Fruit fly (Drosophila melanogaster) whole organism, embryonic: Measurements from ENCODE around the gene CG13449.
A peak's percentile ranks its signal among the peaks of the same experiment; 100 is the strongest.

Experiments
- Antp ChIP-seq: fragments of 200-800 bp; sonication (Bioruptor generic); optimal IDR thresholded peaks from 3 replicates; lab custom pipeline; 2016; ENCODE audit warnings: missing biosample characterization, missing genetic modification characterization
- BEAF-32 ChIP-seq: fragments of 200-800 bp; sonication (Bioruptor generic); optimal IDR thresholded peaks from 3 replicates; lab custom pipeline; 2017; ENCODE audit warnings: missing biosample characterization, missing genetic modification characterization, mild to moderate bottlenecking, moderate library complexity, missing genetic modification reagents
- CG10267 ChIP-seq: fragments of 200-800 bp; sonication (Bioruptor generic); optimal IDR thresholded peaks from 2 replicates; lab custom pipeline; 2018; ENCODE audit warnings: missing biosample characterization, mild to moderate bottlenecking, missing genetic modification characterization, moderate library complexity
- CG11093 ChIP-seq: fragments of 200-800 bp; sonication (Bioruptor generic); IDR thresholded peaks from 3 replicates; pipeline ENCODE4 v1.3.6; 2022; ENCODE audit warnings: missing biosample characterization, missing genetic modification characterization
- CG11247 ChIP-seq: fragments of 200-800 bp; sonication (Bioruptor generic); IDR thresholded peaks from 2 replicates; pipeline ENCODE4 v1.3.6; 2022; ENCODE audit warnings: missing biosample characterization, missing genetic modification characterization
- CG11398 ChIP-seq: fragments of 200-800 bp; sonication (Bioruptor generic); optimal IDR thresholded peaks from 2 replicates; lab custom pipeline; 2016; ENCODE audit warnings: missing biosample characterization, missing genetic modification characterization
- CG11504 ChIP-seq: fragments of 200-800 bp; sonication (Bioruptor generic); optimal IDR thresholded peaks from 3 replicates; lab custom pipeline; 2019; ENCODE audit warnings: missing biosample characterization, mild to moderate bottlenecking, missing genetic modification characterization, moderate library complexity
- CG13775 ChIP-seq: fragments of 200-800 bp; sonication (Bioruptor generic); optimal IDR thresholded peaks from 3 replicates; lab custom pipeline; 2017; ENCODE audit warnings: missing biosample characterization, mild to moderate bottlenecking, missing genetic modification characterization
- CG14441 ChIP-seq: fragments of 200-800 bp; sonication (Bioruptor generic); IDR thresholded peaks from 2 replicates; pipeline ENCODE4 v1.3.6; 2022; ENCODE audit warnings: missing biosample characterization, missing genetic modification characterization
- CG14710 ChIP-seq: fragments of 200-800 bp; sonication (Bioruptor generic); optimal IDR thresholded peaks from 3 replicates; lab custom pipeline; 2019; ENCODE audit warnings: missing biosample characterization, mild to moderate bottlenecking, missing genetic modification characterization, moderate library complexity
- CG17829 ChIP-seq: fragments of 200-800 bp; optimal IDR thresholded peaks from 2 replicates; lab custom pipeline; 2019; ENCODE audit warnings: missing biosample characterization, mild to moderate bottlenecking, missing genetic modification characterization, moderate library complexity
- CG18476 ChIP-seq: fragments of 200-800 bp; sonication (Bioruptor generic); optimal IDR thresholded peaks from 2 replicates; lab custom pipeline; 2016; ENCODE audit warnings: missing biosample characterization, mild to moderate bottlenecking, missing genetic modification characterization
- CG18619 ChIP-seq: fragments of 200-800 bp; sonication (Bioruptor generic); optimal IDR thresholded peaks from 3 replicates; lab custom pipeline; 2017; ENCODE audit warnings: missing biosample characterization, mild to moderate bottlenecking, missing genetic modification characterization
- CG31388 ChIP-seq: fragments of 200-800 bp; sonication (Bioruptor generic); optimal IDR thresholded peaks from 2 replicates; lab custom pipeline; 2016; ENCODE audit warnings: missing biosample characterization, missing genetic modification characterization
- CG34224 ChIP-seq: fragments of 200-800 bp; sonication (Bioruptor generic); IDR thresholded peaks from 3 replicates; pipeline ENCODE4 v1.3.6; 2022; ENCODE audit warnings: missing biosample characterization, missing genetic modification characterization; ENCODE audit not compliant: partially characterized antibody
- CG6272 ChIP-seq: fragments of 200-800 bp; sonication (Bioruptor generic); IDR thresholded peaks from 2 replicates; pipeline ENCODE4 v1.3.6; 2022; ENCODE audit warnings: missing biosample characterization, missing genetic modification characterization
- CG6654 ChIP-seq: fragments of 200-800 bp; sonication (Bioruptor generic); optimal IDR thresholded peaks from 2 replicates; lab custom pipeline; 2017; ENCODE audit warnings: missing biosample characterization, mild to moderate bottlenecking, missing genetic modification characterization
- CG6813 ChIP-seq: fragments of 200-800 bp; sonication (Bioruptor generic); optimal IDR thresholded peaks from 2 replicates; lab custom pipeline; 2017; ENCODE audit warnings: missing biosample characterization, missing genetic modification characterization, mild to moderate bottlenecking, moderate library complexity, missing genetic modification reagents
- CG8924 ChIP-seq: fragments of 200-800 bp; optimal IDR thresholded peaks from 3 replicates; lab custom pipeline; 2019; ENCODE audit warnings: missing biosample characterization, mild to moderate bottlenecking, missing genetic modification characterization, moderate library complexity
- CG9437 ChIP-seq: fragments of 200-800 bp; sonication (Bioruptor generic); optimal IDR thresholded peaks from 2 replicates; lab custom pipeline; 2018; ENCODE audit warnings: missing biosample characterization, mild to moderate bottlenecking, missing genetic modification characterization
- D ChIP-seq, 2 experiments: fragments of 200-800 bp in 1 of 2; fragments of >200 bp in 1 of 2; sonication (Bioruptor generic) in 1 of 2; optimal IDR thresholded peaks; 2 replicates in 1 of 2; 3 replicates in 1 of 2; lab custom pipeline; 2017; ENCODE audit warnings: mild to moderate bottlenecking in 1 of 2, missing biosample characterization in 1 of 2, missing genetic modification characterization in 1 of 2, missing genetic modification reagents in 1 of 2
- Ets97D ChIP-seq: fragments of 200-800 bp; sonication (Bioruptor generic); optimal IDR thresholded peaks from 3 replicates; lab custom pipeline; 2016; ENCODE audit warnings: missing biosample characterization, missing genetic modification characterization
- Gsc ChIP-seq: fragments of 200-800 bp; sonication (Bioruptor generic); IDR thresholded peaks from 2 replicates; pipeline ENCODE4 v1.3.6; 2022; ENCODE audit warnings: missing biosample characterization, missing genetic modification characterization
- H15 ChIP-seq: fragments of 200-800 bp; sonication (Bioruptor generic); IDR thresholded peaks from 3 replicates; pipeline ENCODE4 v1.3.6; 2022; ENCODE audit warnings: missing biosample characterization, missing genetic modification characterization
- HLH54F ChIP-seq: fragments of 200-800 bp; sonication (Bioruptor generic); optimal IDR thresholded peaks from 3 replicates; lab custom pipeline; 2016; ENCODE audit warnings: missing biosample characterization, missing genetic modification characterization
- HmgZ ChIP-seq: fragments of 200-800 bp; sonication (Bioruptor generic); optimal IDR thresholded peaks from 2 replicates; lab custom pipeline; 2018; ENCODE audit warnings: missing biosample characterization, mild to moderate bottlenecking, missing genetic modification characterization
- Hmx ChIP-seq: fragments of 200-800 bp; sonication (Bioruptor generic); optimal IDR thresholded peaks from 2 replicates; lab custom pipeline; 2016; ENCODE audit warnings: missing biosample characterization, missing genetic modification characterization
- Pdp1 ChIP-seq, 2 experiments: fragments of 200-800 bp; sonication (Bioruptor generic); optimal IDR thresholded peaks; 3 replicates each; lab custom pipeline; 2016; ENCODE audit warnings: missing biosample characterization in 2 of 2, missing genetic modification characterization in 2 of 2, mild to moderate bottlenecking in 1 of 2, moderate library complexity in 1 of 2
- Rfx ChIP-seq: fragments of 200-800 bp; sonication (Bioruptor generic); IDR thresholded peaks from 2 replicates; pipeline ENCODE4 v1.3.6; 2022; ENCODE audit warnings: missing biosample characterization, missing genetic modification characterization
- Rx ChIP-seq: fragments of 200-800 bp; sonication (Bioruptor generic); IDR thresholded peaks from 2 replicates; pipeline ENCODE4 v1.3.6; 2022; ENCODE audit warnings: missing biosample characterization, missing genetic modification characterization
- Sin3A ChIP-seq: fragments of >200 bp; optimal IDR thresholded peaks from 2 replicates; lab custom pipeline; 2018
- ara ChIP-seq: fragments of 200-800 bp; sonication (Bioruptor generic); IDR thresholded peaks from 2 replicates; pipeline ENCODE4 v1.3.6; 2022; ENCODE audit warnings: missing biosample characterization, missing genetic modification characterization
- ato ChIP-seq: fragments of 200-800 bp; sonication (Bioruptor generic); IDR thresholded peaks from 2 replicates; pipeline ENCODE4 v1.3.6; 2022; ENCODE audit warnings: missing biosample characterization, missing genetic modification characterization; ENCODE audit not compliant: partially characterized antibody
- bab2 ChIP-seq: fragments of 200-800 bp; sonication (Bioruptor generic); optimal IDR thresholded peaks from 2 replicates; lab custom pipeline; 2016; ENCODE audit warnings: missing biosample characterization, missing genetic modification characterization
- bowl ChIP-seq: fragments of 200-800 bp; sonication (Bioruptor generic); IDR thresholded peaks from 2 replicates; pipeline ENCODE4 v1.3.6; 2022; ENCODE audit warnings: missing biosample characterization, missing genetic modification characterization
- br ChIP-seq: fragments of >200 bp; optimal IDR thresholded peaks from 2 replicates; lab custom pipeline; 2017
- caup ChIP-seq: fragments of 200-800 bp; sonication (Bioruptor generic); optimal IDR thresholded peaks from 3 replicates; lab custom pipeline; 2017; ENCODE audit warnings: missing biosample characterization, mild to moderate bottlenecking, missing genetic modification characterization, moderate library complexity; ENCODE audit not compliant: severe bottlenecking
- dm ChIP-seq: fragments of 200-800 bp; sonication (Bioruptor generic); optimal IDR thresholded peaks from 3 replicates; lab custom pipeline; 2016; ENCODE audit warnings: missing biosample characterization, missing genetic modification characterization
- gsb ChIP-seq: fragments of 200-800 bp; sonication (Bioruptor generic); IDR thresholded peaks from 2 replicates; pipeline ENCODE4 v1.3.6; 2022; ENCODE audit warnings: missing biosample characterization, missing genetic modification characterization
- inv ChIP-seq: fragments of 200-800 bp; sonication (Bioruptor generic); IDR thresholded peaks from 2 replicates; pipeline ENCODE4 v1.3.6; 2022; ENCODE audit warnings: missing biosample characterization, missing genetic modification characterization; ENCODE audit not compliant: partially characterized antibody
- kah ChIP-seq: fragments of 200-800 bp; sonication (Bioruptor generic); optimal IDR thresholded peaks from 2 replicates; lab custom pipeline; 2018; ENCODE audit warnings: missing biosample characterization, mild to moderate bottlenecking, missing genetic modification characterization
- lbe ChIP-seq: fragments of 200-800 bp; sonication (Bioruptor generic); optimal IDR thresholded peaks from 2 replicates; lab custom pipeline; 2016; ENCODE audit warnings: missing biosample characterization, mild to moderate bottlenecking, missing genetic modification characterization
- lola ChIP-seq, 3 experiments: fragments of >200 bp in 2 of 3; fragments of 200-800 bp in 1 of 3; sonication (Bioruptor generic) in 1 of 3; optimal IDR thresholded peaks; 2 replicates each; lab custom pipeline; 2017 to 2019; ENCODE audit warnings: missing biosample characterization in 3 of 3, missing genetic modification characterization in 3 of 3, mild to moderate bottlenecking in 1 of 3, moderate library complexity in 1 of 3
- lov ChIP-seq, 2 experiments: fragments of 200-800 bp in 1 of 2; fragments of >200 bp in 1 of 2; sonication (Bioruptor generic) in 1 of 2; IDR thresholded peaks in 1 of 2; optimal IDR thresholded peaks in 1 of 2; 2 replicates in 1 of 2; 3 replicates in 1 of 2; pipeline versions ENCODE4 v1.3.6 to Lab custom; 2017 to 2022; ENCODE audit warnings: missing biosample characterization in 1 of 2, missing genetic modification characterization in 1 of 2
- pum ChIP-seq: fragments of 200-800 bp; sonication (Bioruptor generic); optimal IDR thresholded peaks from 2 replicates; lab custom pipeline; 2016; ENCODE audit warnings: missing biosample characterization, missing genetic modification characterization
- slou ChIP-seq: fragments of 200-800 bp; sonication (Bioruptor generic); optimal IDR thresholded peaks from 3 replicates; lab custom pipeline; 2016; ENCODE audit warnings: missing biosample characterization, missing genetic modification characterization
- unc-4 ChIP-seq: fragments of 200-800 bp; sonication (Bioruptor generic); IDR thresholded peaks from 2 replicates; pipeline ENCODE4 v1.3.6; 2022; ENCODE audit warnings: missing biosample characterization, missing genetic modification characterization; ENCODE audit not compliant: partially characterized antibody
- wek ChIP-seq: fragments of 200-800 bp; sonication (Bioruptor generic); optimal IDR thresholded peaks from 3 replicates; lab custom pipeline; 2018; ENCODE audit warnings: missing biosample characterization, mild to moderate bottlenecking, missing genetic modification characterization, moderate library complexity
- zfh1 ChIP-seq: fragments of 200-800 bp; sonication (Bioruptor generic); IDR thresholded peaks from 3 replicates; pipeline ENCODE4 v1.3.6; 2022; ENCODE audit warnings: missing biosample characterization, missing genetic modification characterization

The CG13449 gene

DNA sequence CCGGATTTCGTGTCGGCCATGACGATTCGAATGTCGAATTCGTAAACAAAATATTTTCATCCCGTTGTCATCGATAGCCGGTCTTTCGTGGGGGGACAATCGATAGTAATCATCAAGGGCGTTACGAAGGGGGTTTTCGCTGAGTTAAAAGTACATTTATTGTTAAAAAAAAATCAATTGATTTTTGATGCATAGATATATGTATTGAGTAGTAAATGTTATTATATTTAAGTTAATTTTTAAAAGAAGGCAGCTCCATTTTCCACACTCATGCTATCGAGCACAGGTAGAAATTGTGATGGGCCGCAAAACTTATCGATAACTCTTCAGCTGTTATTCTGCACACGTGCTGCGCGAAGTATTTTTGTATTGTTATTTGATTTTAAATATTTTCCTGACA lies 32.1 kb downstream of the CG13449 start, which contains the start of the genes mrn and CG12301 (continued):
- TF ChIP-seq H15 (peak; percentile 95), pum (peak; percentile 48), CG11093 (GFP tag; lab: Robert Waterston, UW) (peak; percentile 90), Pdp1 (GFP tag; optimal IDR thresholded peaks at IDR 0.05; lab: Kevin White, UChicago) (peak in 1 of 2 experiments; percentile 76), CG6813 (GFP tag; lab: Kevin White, UChicago) (no peak), CG11247 (GFP tag; lab: Robert Waterston, UW) (peak; percentile 95), CG34224 (GFP tag; lab: Robert Waterston, UW) (peak; percentile 95), CG14710 (tag; lab: Kevin White, UChicago) (peak; percentile 76), gsb (peak; percentile 52; the same call in 1 of the 2 replicates), CG18476 (GFP tag; lab: Kevin White, UChicago) (peak; percentile 35), CG6654 (GFP tag; lab: Kevin White, UChicago) (peak; percentile 14), CG17829 (tag; lab: Kevin White, UChicago) (peak; percentile 85), lov (optimal IDR thresholded peaks at IDR 0.05; lab: Kevin White, UChicago) (no peak), lov (GFP tag; IDR thresholded peaks at IDR 0.05; lab: Robert Waterston, UW) (0 out of 3 replicates have a peak, but pooled peaks have one; percentile 37), CG6272 (GFP tag; lab: Robert Waterston, UW) (peak; percentile 93), caup (GFP tag; lab: Kevin White, UChicago) (no peak), CG9437 (GFP tag; lab: Kevin White, UChicago) (peak; percentile 48), Ets97D (GFP tag; lab: Kevin White, UChicago) (peak; percentile 64), lbe (GFP tag; lab: Kevin White, UChicago) (peak; percentile 78), CG8924 (tag; lab: Kevin White, UChicago) (peak; percentile 66), dm (GFP tag; lab: Kevin White, UChicago) (peak; percentile 88), br (lab: Kevin White, UChicago) (no peak), CG11504 (no peak), Gsc (GFP tag; lab: Robert Waterston, UW) (peak; percentile 60; the same call in 1 of the 2 replicates), ato (GFP tag; lab: Robert Waterston, UW) (peak; percentile 66), inv (GFP tag; lab: Robert Waterston, UW) (peak; percentile 93), CG14441 (GFP tag; lab: Robert Waterston, UW) (peak; percentile 96), CG31388 (GFP tag; lab: Kevin White, UChicago) (peak; percentile 19), HmgZ (peak; percentile 77), bab2 (peak; percentile 44), Rx (peak; percentile 90), BEAF-32 (GFP tag; lab: Kevin White, UChicago) (peak; percentile 97), zfh1 (GFP tag; lab: Robert Waterston, UW) (peak; percentile 95), HLH54F (GFP tag; lab: Kevin White, UChicago) (peak; percentile 81), unc-4 (peak; percentile 96), CG11398 (GFP tag; lab: Kevin White, UChicago) (no peak), wek (GFP tag; lab: Kevin White, UChicago) (peak; percentile 84), lola (GFP tag; optimal IDR thresholded peaks at IDR 0.05; lab: Kevin White, UChicago) (peak in 1 of 3 experiments; percentile 48), CG10267 (tag; lab: Kevin White, UChicago) (peak; percentile 73), ara (GFP tag; lab: Robert Waterston, UW) (peak; percentile 96), slou (GFP tag; lab: Kevin White, UChicago) (peak; percentile 79), Antp (GFP tag; lab: Kevin White, UChicago) (peak; percentile 28), Rfx (GFP tag; lab: Robert Waterston, UW) (peak; percentile 97), CG13775 (GFP tag; lab: Kevin White, UChicago) (peak; percentile 89), Sin3A (lab: Kevin White, UChicago) (peak; percentile 92), CG18619 (GFP tag; lab: Kevin White, UChicago) (peak; percentile 50), bowl (no peak), kah (peak; percentile 69), D (optimal IDR thresholded peaks at IDR 0.05; lab: Kevin White, UChicago) (no peak), D (GFP tag; optimal IDR thresholded peaks at IDR 0.05; lab: Kevin White, UChicago) (no peak), Hmx (GFP tag; lab: Kevin White, UChicago) (no peak)
